Worm (Caenorhabditis elegans) whole organism, L1 larva: ENCODE measurements around the gene aagr-1.
"Not testable (repeated sequence)": the region's sequence is repeated elsewhere in the genome, so short reads cannot be mapped to it uniquely, and the experiment has no call there.

Experiments used
- C04F5.9 ChIP-seq: sonication (generic microtip); optimal IDR thresholded peaks from 2 replicates; lab custom pipeline; 2016; ENCODE audit warnings: missing genetic modification characterization, missing compliant biosample characterization
- F16B12.6 ChIP-seq: fragments of 150-350 bp; optimal IDR thresholded peaks from 2 replicates; lab custom pipeline; 2014; ENCODE audit warnings: missing biosample characterization, missing genetic modification characterization
- ama-1 ChIP-seq: fragments of 150-350 bp; optimal IDR thresholded peaks from 2 replicates; lab custom pipeline; 2014
- ceh-82 ChIP-seq, 3 experiments: fragments of 150-350 bp in 1 of 3; sonication (generic microtip) in 2 of 3; optimal IDR thresholded peaks; 2 replicates each; lab custom pipeline; 2014 to 2017; ENCODE audit warnings: missing biosample characterization in 3 of 3, missing genetic modification characterization in 3 of 3
- ces-1 ChIP-seq: fragments of 150-350 bp; optimal IDR thresholded peaks from 2 replicates; lab custom pipeline; 2014; ENCODE audit warnings: missing biosample characterization, missing genetic modification reagents, missing genetic modification characterization
- dsc-1 ChIP-seq: sonication (generic microtip); optimal IDR thresholded peaks from 2 replicates; lab custom pipeline; 2016; ENCODE audit warnings: mild to moderate bottlenecking, missing genetic modification characterization, missing compliant biosample characterization
- efl-1 ChIP-seq, 4 experiments: fragments of 150-350 bp; optimal IDR thresholded peaks in 3 of 4; peaks in 1 of 4; 1 replicate in 1 of 4; 2 replicates in 3 of 4; lab custom pipeline; 2014; ENCODE audit warnings: missing biosample characterization in 2 of 4, missing genetic modification characterization in 2 of 4, missing genetic modification reagents in 2 of 4
- egl-13 ChIP-seq: sonication (generic microtip); optimal IDR thresholded peaks from 2 replicates; lab custom pipeline; 2016; ENCODE audit warnings: missing genotype, missing genetic modification reagents, missing genetic modification characterization, missing compliant biosample characterization
- elt-2 ChIP-seq: sonication (generic microtip); optimal IDR thresholded peaks from 2 replicates; lab custom pipeline; 2016; ENCODE audit warnings: missing genetic modification characterization, mild to moderate bottlenecking, inconsistent platforms, missing compliant biosample characterization, missing genetic modification reagents
- elt-3 ChIP-seq, 6 experiments: fragments of 150-350 bp in 1 of 6; sonication (generic microtip); optimal IDR thresholded peaks; 2 replicates each; lab custom pipeline; 2017 to 2018; ENCODE audit warnings: missing biosample characterization in 6 of 6, missing genetic modification characterization in 6 of 6, inconsistent platforms in 1 of 6
- ets-5 ChIP-seq: fragments of 200-800 bp; sonication (Bioruptor generic); IDR thresholded peaks from 2 replicates; pipeline ENCODE4 v1.3.6; 2022; ENCODE audit warnings: missing genetic modification characterization, missing compliant biosample characterization
- fkh-10 ChIP-seq: sonication (generic microtip); optimal IDR thresholded peaks from 2 replicates; lab custom pipeline; 2017; ENCODE audit warnings: missing biosample characterization, missing genetic modification reagents, missing genetic modification characterization
- hlh-17 ChIP-seq: fragments of 200-800 bp; sonication (Bioruptor generic); optimal IDR thresholded peaks from 2 replicates; lab custom pipeline; 2018; ENCODE audit warnings: missing genetic modification characterization, mild to moderate bottlenecking, missing compliant biosample characterization, moderate library complexity, borderline replicate concordance
- lin-13 ChIP-seq: fragments of 150-350 bp; optimal IDR thresholded peaks from 2 replicates; lab custom pipeline; 2014; ENCODE audit warnings: missing biosample characterization, missing genetic modification reagents, missing genetic modification characterization
- lin-14 ChIP-seq: fragments of 200-800 bp; sonication (Bioruptor generic); optimal IDR thresholded peaks from 2 replicates; lab custom pipeline; 2018; ENCODE audit warnings: mild to moderate bottlenecking, missing genetic modification characterization, moderate library complexity, missing compliant biosample characterization
- lin-15B ChIP-seq: fragments of 150-350 bp; sonication (generic microtip); optimal IDR thresholded peaks from 3 replicates; lab custom pipeline; 2014; ENCODE audit warnings: missing biosample characterization, missing genetic modification characterization
- lin-35 ChIP-seq, 2 experiments: fragments of 150-350 bp; optimal IDR thresholded peaks; 2 replicates each; lab custom pipeline; 2014; ENCODE audit warnings: missing biosample characterization in 2 of 2, missing genetic modification characterization in 2 of 2, missing genetic modification reagents in 2 of 2
- mef-2 ChIP-seq: fragments of 150-350 bp; optimal IDR thresholded peaks from 2 replicates; lab custom pipeline; 2014; ENCODE audit warnings: missing biosample characterization, missing genetic modification characterization
- nhr-11 ChIP-seq: fragments of 150-350 bp; optimal IDR thresholded peaks from 2 replicates; lab custom pipeline; 2014; ENCODE audit warnings: missing biosample characterization, missing genetic modification characterization
- nhr-19 ChIP-seq: fragments of 200-800 bp; sonication (Bioruptor generic); conservative IDR thresholded peaks from 2 replicates; pipeline ENCODE4 v1.3.6; 2022; ENCODE audit warnings: missing genetic modification characterization, missing compliant biosample characterization
- nhr-28 ChIP-seq: fragments of 150-350 bp; optimal IDR thresholded peaks from 2 replicates; lab custom pipeline; 2014; ENCODE audit warnings: missing biosample characterization, missing genetic modification characterization
- nhr-71 ChIP-seq: sonication (generic microtip); optimal IDR thresholded peaks from 2 replicates; lab custom pipeline; 2016; ENCODE audit warnings: mild to moderate bottlenecking, missing genetic modification characterization, moderate library complexity, missing compliant biosample characterization
- nhr-76 ChIP-seq: sonication (generic microtip); optimal IDR thresholded peaks from 2 replicates; lab custom pipeline; 2017; ENCODE audit warnings: missing biosample characterization, missing genetic modification characterization
- pqm-1 ChIP-seq: sonication (generic microtip); optimal IDR thresholded peaks from 3 replicates; lab custom pipeline; 2017; ENCODE audit warnings: missing biosample characterization, missing genetic modification characterization
- skn-1 ChIP-seq: fragments of 150-350 bp; optimal IDR thresholded peaks from 2 replicates; lab custom pipeline; 2014; ENCODE audit warnings: missing biosample characterization, missing genetic modification characterization
- snu-23 ChIP-seq: sonication (generic microtip); optimal IDR thresholded peaks from 2 replicates; lab custom pipeline; 2016; ENCODE audit warnings: missing genetic modification characterization, missing compliant biosample characterization
- tbx-2 ChIP-seq: sonication (generic microtip); optimal IDR thresholded peaks from 2 replicates; lab custom pipeline; 2016; ENCODE audit warnings: missing genetic modification characterization, missing compliant biosample characterization
- tlp-1 ChIP-seq: fragments of 150-350 bp; optimal IDR thresholded peaks from 2 replicates; lab custom pipeline; 2014; ENCODE audit warnings: missing biosample characterization, missing genetic modification characterization
- unc-62 ChIP-seq: fragments of 150-350 bp; optimal IDR thresholded peaks from 2 replicates; lab custom pipeline; 2014; ENCODE audit warnings: missing biosample characterization, missing genetic modification reagents, missing genetic modification characterization
- zag-1 ChIP-seq: fragments of 150-350 bp; optimal IDR thresholded peaks from 2 replicates; lab custom pipeline; 2014; ENCODE audit warnings: missing biosample characterization, missing genetic modification characterization
- zip-4 ChIP-seq: fragments of 200-800 bp; sonication (Bioruptor generic); optimal IDR thresholded peaks from 2 replicates; lab custom pipeline; 2018; ENCODE audit warnings: mild to moderate bottlenecking, missing genetic modification characterization, moderate library complexity, missing compliant biosample characterization
- ztf-11 ChIP-seq, 2 experiments: sonication (generic microtip); optimal IDR thresholded peaks; 2 replicates each; lab custom pipeline; 2016 to 2017; ENCODE audit warnings: missing genetic modification characterization in 2 of 2, missing biosample characterization in 1 of 2, missing compliant biosample characterization in 1 of 2
- ztf-4 ChIP-seq: fragments of 150-350 bp; optimal IDR thresholded peaks from 2 replicates; lab custom pipeline; 2014; ENCODE audit warnings: missing biosample characterization, missing genetic modification characterization

The aagr-1 gene

ce11 chrIV:8382695-8383094, 16.4 kb downstream of the aagr-1 start, which contains the start of gene D2096.9:
TSS of gene D2096.9 (minus strand) at chrIV:8382795.
- TF ChIP-seq dsc-1 (tag; lab: Kevin White, UChicago): peak; percentile 45
- no peak for TF ChIP-seq unc-62 (GFP tag; lab: Kevin White, UChicago)

DNA sequence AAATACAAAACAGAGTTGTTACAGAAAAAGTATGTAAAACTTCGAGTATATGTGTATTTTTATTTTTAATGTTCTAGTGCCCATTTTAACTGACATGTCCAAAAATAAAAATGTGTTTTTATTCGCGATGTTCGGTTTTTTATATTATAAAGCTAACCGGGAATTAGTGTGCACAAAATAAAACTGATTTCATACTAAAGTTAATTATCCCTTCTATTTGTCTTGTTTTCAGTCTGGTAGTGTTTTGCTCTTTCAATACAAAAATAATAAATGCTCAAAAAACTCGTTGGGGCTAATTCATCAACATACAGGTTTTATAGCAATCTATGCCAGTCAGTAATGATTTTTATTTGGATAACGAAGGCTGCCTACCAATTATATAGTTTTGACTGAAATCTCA, 18.4 kb downstream of the aagr-1 start:
- TF ChIP-seq elt-2 (tag; lab: Kevin White, UChicago) (no peak), fkh-10 (no peak), skn-1 (tag; lab: Kevin White, UChicago) (no peak)

- no peak for TF ChIP-seq C04F5.9
- TF ChIP-seq lin-14 (GFP tag; lab: Kevin White, UChicago): peak; percentile 39
Measured at ce11 chrIV:8385662-8386061, 19.3 kb downstream of the aagr-1 start.

- TF ChIP-seq ztf-4; lin-15B (tag; lab: Kevin White, UChicago); nhr-19: not testable (repeated sequence)
Measured at ce11 chrIV:8389139-8389538, 22.8 kb downstream of the aagr-1 start, which contains the start of gene D2096.10. TSS of gene D2096.10 (minus strand) at chrIV:8389239.

- TF ChIP-seq nhr-11 (tag; lab: Kevin White, UChicago) (no peak), pqm-1 (tag; lab: Kevin White, UChicago) (no peak), hlh-17 (GFP tag; lab: Kevin White, UChicago) (no peak), ama-1 (lab: Kevin White, UChicago) (no peak), ztf-4 (no peak), egl-13 (tag; lab: Kevin White, UChicago) (no peak), efl-1 (optimal IDR thresholded peaks at IDR 0.05; lab: Kevin White, UChicago) (no peak), efl-1 (GFP tag; optimal IDR thresholded peaks at IDR 0.05 in 1 of 2; lab: Kevin White, UChicago) (no peak), zag-1 (tag; lab: Kevin White, UChicago) (no peak), tbx-2 (no peak), ets-5 (GFP tag; lab: Robert Waterston, UW) (no peak), snu-23 (GFP tag; lab: Kevin White, UChicago) (no peak), ceh-82 (tag; optimal IDR thresholded peaks at IDR 0.05; lab: Kevin White, UChicago) (no peak), nhr-71 (tag; lab: Kevin White, UChicago) (no peak), fkh-10 (no peak), zip-4 (GFP tag; lab: Kevin White, UChicago) (no peak), nhr-76 (tag; lab: Kevin White, UChicago) (no peak)
Measured at ce11 chrIV:8394105-8394504, 27.8 kb downstream of the aagr-1 start, which contains the start of gene D2096.11. TSS of gene D2096.11 (minus strand) at chrIV:8394205.

- TF ChIP-seq lin-35 (GFP tag; optimal IDR thresholded peaks at IDR 0.05; lab: Kevin White, UChicago) (no peak), nhr-28 (no peak), nhr-19 (no peak), elt-3 (tag; optimal IDR thresholded peaks at IDR 0.05; lab: Kevin White, UChicago) (no peak), F16B12.6 (no peak), ces-1 (GFP tag; lab: Kevin White, UChicago) (no peak), ztf-11 (tag; optimal IDR thresholded peaks at IDR 0.05; lab: Kevin White, UChicago) (no peak)
Measured at ce11 chrIV:8396348-8396747, 30.0 kb downstream of the aagr-1 start, which contains the start of gene timm-17B.2. TSS of gene timm-17B.2 (plus strand) at chrIV:8396648.

ce11 chrIV:8397814-8398213, 31.5 kb downstream of the aagr-1 start:
- TF ChIP-seq tlp-1 (tag; lab: Kevin White, UChicago) (no peak), mef-2 (tag; lab: Kevin White, UChicago) (no peak), lin-13 (GFP tag; lab: Kevin White, UChicago) (no peak), nhr-76 (tag; lab: Kevin White, UChicago) (no peak)
